Fruit fly (Drosophila melanogaster): ENCODE results near the gene ath.

DNA sequence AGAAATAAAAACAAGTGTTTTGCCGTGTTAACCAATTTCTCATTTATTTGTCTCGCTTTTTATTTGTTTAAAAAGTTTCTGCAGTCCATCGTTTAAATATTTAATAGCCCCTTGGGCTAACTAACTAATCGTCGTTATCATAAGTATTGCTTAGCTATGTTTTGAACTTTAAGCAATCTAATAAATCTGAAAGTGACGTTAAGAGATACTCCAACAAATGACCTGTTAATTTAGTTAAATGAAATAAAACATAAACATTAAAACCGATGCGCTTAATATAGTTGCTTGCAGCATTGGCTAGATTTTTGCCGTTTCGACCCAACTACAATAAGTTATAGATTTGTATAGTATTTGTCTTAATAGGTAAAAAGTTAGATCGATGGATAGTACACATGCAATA, 50.8 kb downstream of the ath start:
- TF ChIP-seq CTCF (optimal IDR thresholded peaks at IDR 0.05) (no peak), CG8478 (optimal IDR thresholded peaks at IDR 0.05) (no peak)
